Worm (Caenorhabditis elegans) whole organism, L3 larva: Measurements from ENCODE around the gene ccdc-149.
A peak's percentile ranks its signal among the peaks of the same experiment; 100 is the strongest.

Source experiments
- R02D3.7 ChIP-seq: fragments of 150-350 bp; optimal IDR thresholded peaks from 2 replicates; lab custom pipeline; 2014; ENCODE audit warnings: missing biosample characterization, missing genetic modification characterization
- ZK546.5 ChIP-seq: sonication (generic microtip); optimal IDR thresholded peaks from 2 replicates; lab custom pipeline; 2017; ENCODE audit warnings: missing biosample characterization, missing genetic modification characterization
- aly-2 ChIP-seq: fragments of 150-350 bp; optimal IDR thresholded peaks from 2 replicates; lab custom pipeline; 2014; ENCODE audit warnings: missing biosample characterization, missing genetic modification characterization
- ama-1 ChIP-seq: fragments of 150-350 bp; optimal IDR thresholded peaks from 2 replicates; lab custom pipeline; 2018
- ceh-16 ChIP-seq: sonication (generic microtip); optimal IDR thresholded peaks from 2 replicates; lab custom pipeline; 2017; ENCODE audit warnings: missing biosample characterization, missing genetic modification characterization
- ceh-28 ChIP-seq: fragments of 150-350 bp; optimal IDR thresholded peaks from 2 replicates; lab custom pipeline; 2014; ENCODE audit warnings: missing biosample characterization, missing genetic modification reagents, missing genetic modification characterization
- ceh-82 ChIP-seq: fragments of 150-350 bp; optimal IDR thresholded peaks from 2 replicates; lab custom pipeline; 2014; ENCODE audit warnings: missing biosample characterization, missing genetic modification characterization
- ceh-9 ChIP-seq: sonication (generic microtip); optimal IDR thresholded peaks from 2 replicates; lab custom pipeline; 2018; ENCODE audit warnings: missing biosample characterization, missing genetic modification characterization
- daf-12 ChIP-seq: fragments of 150-350 bp; optimal IDR thresholded peaks from 2 replicates; lab custom pipeline; 2014; ENCODE audit warnings: missing biosample characterization, missing genetic modification reagents, missing genetic modification characterization
- elt-2 ChIP-seq: sonication (generic microtip); optimal IDR thresholded peaks from 2 replicates; lab custom pipeline; 2016; ENCODE audit warnings: missing genetic modification reagents, mild to moderate bottlenecking, missing genetic modification characterization, missing compliant biosample characterization
- fkh-10 ChIP-seq: sonication (generic microtip); optimal IDR thresholded peaks from 2 replicates; lab custom pipeline; 2017; ENCODE audit warnings: missing biosample characterization, missing genetic modification reagents, missing genetic modification characterization
- fkh-2 ChIP-seq: fragments of 150-350 bp; optimal IDR thresholded peaks from 2 replicates; lab custom pipeline; 2014; ENCODE audit warnings: missing biosample characterization, missing genetic modification reagents, missing genetic modification characterization
- fos-1 ChIP-seq: fragments of 150-350 bp; optimal IDR thresholded peaks from 2 replicates; lab custom pipeline; 2014; ENCODE audit warnings: missing biosample characterization, missing genetic modification characterization
- hmg-11 ChIP-seq: sonication (generic microtip); optimal IDR thresholded peaks from 2 replicates; lab custom pipeline; 2016; ENCODE audit warnings: missing genetic modification characterization, missing compliant biosample characterization
- jun-1 ChIP-seq: fragments of 150-350 bp; optimal IDR thresholded peaks from 2 replicates; lab custom pipeline; 2014; ENCODE audit warnings: missing biosample characterization, missing genetic modification reagents, missing genetic modification characterization
- lin-39 ChIP-seq: fragments of 150-350 bp; optimal IDR thresholded peaks from 2 replicates; lab custom pipeline; 2018; ENCODE audit warnings: missing biosample characterization, missing genetic modification reagents, missing genetic modification characterization
- lsy-12 ChIP-seq: sonication (generic microtip); optimal IDR thresholded peaks from 2 replicates; lab custom pipeline; 2016; ENCODE audit warnings: mild to moderate bottlenecking, missing genetic modification characterization, missing compliant biosample characterization
- nfya-1 ChIP-seq: sonication (generic microtip); optimal IDR thresholded peaks from 2 replicates; lab custom pipeline; 2017; ENCODE audit warnings: missing genetic modification characterization, mild to moderate bottlenecking, missing compliant biosample characterization, antibody characterized with exemption, moderate library complexity; ENCODE audit not compliant: insufficient read depth
- nhr-12 ChIP-seq: fragments of 150-350 bp; optimal IDR thresholded peaks from 2 replicates; lab custom pipeline; 2014; ENCODE audit warnings: missing biosample characterization, missing genetic modification characterization
- nhr-23 ChIP-seq: fragments of 150-350 bp; optimal IDR thresholded peaks from 2 replicates; lab custom pipeline; 2014; ENCODE audit warnings: missing biosample characterization, missing genetic modification reagents, missing genetic modification characterization
- nhr-237 ChIP-seq: fragments of 150-350 bp; optimal IDR thresholded peaks from 2 replicates; lab custom pipeline; 2014; ENCODE audit warnings: missing biosample characterization, missing genetic modification characterization
- nhr-25 ChIP-seq: sonication (generic microtip); optimal IDR thresholded peaks from 2 replicates; lab custom pipeline; 2017; ENCODE audit warnings: missing biosample characterization, missing genetic modification characterization
- nhr-28 ChIP-seq: fragments of 150-350 bp; optimal IDR thresholded peaks from 2 replicates; lab custom pipeline; 2014; ENCODE audit warnings: missing biosample characterization, missing genetic modification characterization
- nhr-43 ChIP-seq: sonication (generic microtip); optimal IDR thresholded peaks from 2 replicates; lab custom pipeline; 2016; ENCODE audit warnings: mild to moderate bottlenecking, missing genetic modification characterization, missing compliant biosample characterization; ENCODE audit not compliant: poor library complexity, severe bottlenecking
- nhr-76 ChIP-seq: fragments of 150-350 bp; sonication (generic microtip); optimal IDR thresholded peaks from 5 replicates; lab custom pipeline; 2014; ENCODE audit warnings: missing biosample characterization, missing genetic modification characterization
- pha-4 ChIP-seq: fragments of 150-350 bp; optimal IDR thresholded peaks from 2 replicates; lab custom pipeline; 2014; ENCODE audit warnings: missing biosample characterization, missing genetic modification reagents, missing genetic modification characterization
- pqm-1 ChIP-seq: fragments of 150-350 bp; optimal IDR thresholded peaks from 2 replicates; lab custom pipeline; 2017; ENCODE audit warnings: missing biosample characterization, missing genetic modification characterization, inconsistent platforms
- sea-2 ChIP-seq: fragments of 150-350 bp; sonication (generic microtip); optimal IDR thresholded peaks from 4 replicates; lab custom pipeline; 2014; ENCODE audit warnings: missing biosample characterization, missing genetic modification reagents, missing genetic modification characterization
- snpc-4 ChIP-seq: fragments of 150-350 bp; optimal IDR thresholded peaks from 2 replicates; lab custom pipeline; 2014; ENCODE audit warnings: missing biosample characterization, missing genetic modification characterization
- tbx-2 ChIP-seq: sonication (generic microtip); optimal IDR thresholded peaks from 2 replicates; lab custom pipeline; 2016; ENCODE audit warnings: mild to moderate bottlenecking, missing genetic modification characterization, missing compliant biosample characterization
- unc-62 ChIP-seq: fragments of 150-350 bp; sonication (generic microtip); optimal IDR thresholded peaks from 4 replicates; lab custom pipeline; 2014; ENCODE audit warnings: missing biosample characterization, missing genetic modification reagents, missing genetic modification characterization
- zag-1 ChIP-seq: fragments of 150-350 bp; optimal IDR thresholded peaks from 2 replicates; lab custom pipeline; 2014; ENCODE audit warnings: missing biosample characterization, missing genetic modification characterization
- ztf-11 ChIP-seq: fragments of 150-350 bp; optimal IDR thresholded peaks from 2 replicates; lab custom pipeline; 2014; ENCODE audit warnings: missing biosample characterization, missing genetic modification characterization
- ztf-4 ChIP-seq: fragments of 150-350 bp; optimal IDR thresholded peaks from 2 replicates; lab custom pipeline; 2014; ENCODE audit warnings: missing biosample characterization, missing genetic modification characterization

ccdc-149 gene

DNA sequence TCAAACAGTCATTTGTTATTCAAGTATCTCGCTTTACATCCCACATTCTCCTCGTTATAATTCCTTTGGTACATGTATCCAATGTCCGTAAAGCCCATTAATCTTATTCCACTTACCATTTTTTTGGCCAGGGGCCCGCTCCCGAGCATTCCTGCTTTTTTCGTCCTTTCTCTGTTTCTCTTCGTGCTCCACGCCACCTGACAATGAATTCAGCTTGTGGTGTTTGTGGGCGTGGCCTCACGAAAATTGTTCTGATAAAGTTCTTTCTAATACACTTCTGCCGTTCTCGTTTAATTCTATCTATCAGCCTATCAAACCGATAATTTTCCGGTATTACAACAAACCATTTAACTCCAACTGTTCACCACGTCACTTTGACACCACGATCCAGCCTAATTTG lies 31.2 kb downstream of the ccdc-149 start:
- peak; percentile 77 for TF ChIP-seq ama-1
- no peak for TF ChIP-seq nhr-28 (tag; lab: Kevin White, UChicago)
- no peak for TF ChIP-seq fos-1 (tag; lab: Kevin White, UChicago)
- TF ChIP-seq R02D3.7, result no peak
- TF ChIP-seq fkh-2 (tag; lab: Kevin White, UChicago), result no peak
- TF ChIP-seq lsy-12 (tag; lab: Kevin White, UChicago), result no peak
- TF ChIP-seq unc-62 (GFP tag; lab: Kevin White, UChicago), result no peak
- TF ChIP-seq nhr-76, result no peak
- peak; percentile 38 for TF ChIP-seq elt-2 (tag; lab: Kevin White, UChicago)
- TF ChIP-seq ztf-11, result no peak
- TF ChIP-seq aly-2 (tag; lab: Kevin White, UChicago), result no peak
- TF ChIP-seq daf-12, result no peak
- TF ChIP-seq ZK546.5, result no peak
- no peak for TF ChIP-seq nhr-23 (tag; lab: Kevin White, UChicago)
- TF ChIP-seq nfya-1 (tag; lab: Kevin White, UChicago), result peak; percentile 21
- TF ChIP-seq snpc-4 (tag; lab: Kevin White, UChicago), result no peak
- no peak for TF ChIP-seq nhr-25 (tag; lab: Kevin White, UChicago)
- no peak for TF ChIP-seq nhr-237 (tag; lab: Kevin White, UChicago)
- no peak for TF ChIP-seq nhr-12 (tag; lab: Kevin White, UChicago)
- no peak for TF ChIP-seq ceh-82 (tag; lab: Kevin White, UChicago)
- TF ChIP-seq hmg-11 (tag; lab: Kevin White, UChicago), result peak; percentile 5
- TF ChIP-seq ceh-28 (tag; lab: Kevin White, UChicago), result no peak
- no peak for TF ChIP-seq zag-1 (tag; lab: Kevin White, UChicago)
- no peak for TF ChIP-seq fkh-10 (GFP tag; lab: Kevin White, UChicago)
- TF ChIP-seq pqm-1 (tag; lab: Kevin White, UChicago), result no peak
- TF ChIP-seq ceh-16 (tag; lab: Kevin White, UChicago), result no peak
- TF ChIP-seq ceh-9, result no peak

DNA sequence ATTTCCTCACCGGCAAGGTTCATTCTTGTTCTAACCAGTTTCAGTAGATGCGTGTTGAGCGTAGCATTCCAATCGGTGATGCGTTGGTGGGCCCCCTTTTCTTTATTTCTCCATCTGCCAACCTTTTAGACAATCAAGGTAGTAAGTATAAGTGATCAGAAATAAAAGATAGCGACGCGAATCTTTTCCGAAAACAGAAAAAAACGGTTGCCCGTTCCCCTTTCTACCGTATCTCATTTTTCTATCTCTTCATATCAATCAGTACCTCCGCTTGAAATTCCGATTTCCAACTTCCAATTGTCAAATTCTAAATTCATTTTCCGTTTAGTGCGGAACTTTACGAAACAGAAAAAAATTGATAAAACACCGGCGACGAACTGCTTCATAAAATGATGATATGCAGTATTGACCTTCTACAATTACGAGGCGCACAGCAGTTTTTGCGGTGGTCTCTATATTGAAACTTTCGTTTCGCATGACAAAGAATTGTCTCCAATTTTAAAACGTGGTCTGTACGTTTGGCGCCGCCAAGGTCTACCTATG lies 31.9 kb downstream of the ccdc-149 start:
- TF ChIP-seq elt-2 (tag; lab: Kevin White, UChicago) (peak; percentile 47), fkh-10 (GFP tag; lab: Kevin White, UChicago) (no peak), ztf-11 (no peak), ZK546.5 (no peak), lin-39 (no peak), ztf-4 (tag; lab: Kevin White, UChicago) (no peak)
- TF ChIP-seq, all 47 proteins: peak for 1

DNA sequence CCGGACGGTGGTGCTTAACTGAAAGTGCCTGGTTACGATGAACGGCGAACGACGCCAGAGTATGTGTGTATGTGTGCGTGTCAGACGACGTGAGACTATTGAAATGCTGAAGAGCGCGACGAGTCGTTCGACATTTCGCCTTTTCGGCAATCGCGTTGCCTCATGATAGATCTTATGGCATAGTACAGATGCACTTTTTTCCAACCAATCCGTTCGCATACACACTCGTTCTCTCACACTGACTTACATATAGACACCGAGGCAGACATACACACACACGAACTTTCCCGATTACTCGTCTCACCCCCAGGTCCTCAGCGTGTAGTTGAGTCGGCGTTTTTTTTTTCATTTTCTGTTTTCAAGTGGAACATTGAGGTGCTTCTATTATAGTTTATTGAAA lies 32.5 kb downstream of the ccdc-149 start:
- peak; percentile 49 for TF ChIP-seq unc-62 (GFP tag; lab: Kevin White, UChicago)
- TF ChIP-seq jun-1, result no peak
- TF ChIP-seq pha-4 (tag; lab: Kevin White, UChicago), result peak; percentile 56
- no peak for TF ChIP-seq aly-2 (tag; lab: Kevin White, UChicago)
- peak; percentile 77 for TF ChIP-seq daf-12
- TF ChIP-seq nhr-25 (tag; lab: Kevin White, UChicago), result peak; percentile 93
- peak; percentile 45 for TF ChIP-seq nfya-1 (tag; lab: Kevin White, UChicago)
- peak; percentile 32 for TF ChIP-seq tbx-2 (tag; lab: Kevin White, UChicago)
- no peak for TF ChIP-seq lsy-12 (tag; lab: Kevin White, UChicago)
- peak; percentile 45 for TF ChIP-seq nhr-43 (tag; lab: Kevin White, UChicago)
- peak; percentile 34 for TF ChIP-seq lin-39
- TF ChIP-seq fkh-2 (tag; lab: Kevin White, UChicago), result no peak

DNA sequence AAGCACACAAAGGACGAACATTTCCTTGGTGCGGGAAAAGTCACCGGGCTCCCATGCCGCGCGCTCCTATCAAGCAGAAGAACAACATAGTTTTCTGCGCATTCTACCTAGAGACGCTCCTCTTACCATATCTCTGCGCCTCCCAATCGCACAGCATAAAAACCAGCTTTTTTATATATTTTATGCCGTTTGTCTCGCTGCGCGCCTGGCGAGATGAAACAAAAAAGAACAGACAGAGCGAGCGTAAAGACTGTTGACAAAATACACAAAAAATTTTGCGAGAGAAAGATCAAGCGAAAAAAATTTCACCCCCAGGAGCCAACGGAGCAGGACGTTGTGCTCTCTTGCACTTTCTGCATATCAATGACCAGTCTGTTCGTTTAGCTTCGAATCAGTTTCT lies 33.5 kb downstream of the ccdc-149 start:
- TF ChIP-seq fkh-10 (GFP tag; lab: Kevin White, UChicago), result no peak
- TF ChIP-seq ama-1, result peak; percentile 65
- peak; percentile 70 for TF ChIP-seq pha-4 (tag; lab: Kevin White, UChicago)

DNA sequence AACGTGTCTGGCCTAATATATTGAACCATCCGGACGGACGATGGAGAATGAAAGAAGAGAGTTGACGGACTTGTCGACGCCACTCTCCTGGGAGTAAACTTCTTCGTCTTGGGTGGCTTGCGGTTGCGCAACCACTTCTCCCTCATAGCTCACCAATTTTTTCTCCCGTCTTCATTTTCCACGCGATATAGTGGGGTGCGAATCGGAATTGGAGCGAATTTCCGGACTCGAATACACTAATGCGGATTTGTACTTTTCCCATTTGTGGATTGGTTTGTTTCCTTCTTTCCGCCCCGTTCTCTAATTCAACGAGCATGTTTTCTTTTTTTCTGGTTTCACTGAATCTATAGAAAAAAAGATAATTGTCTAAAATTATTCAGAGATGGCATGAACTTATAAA lies 35.5 kb downstream of the ccdc-149 start:
- no peak for TF ChIP-seq sea-2 (GFP tag; lab: Kevin White, UChicago)
- TF ChIP-seq lin-39, result peak; percentile 17
